Fruit fly (Drosophila melanogaster) whole organism: ENCODE data around the gene kst.

Source experiments
- CG8478 ChIP-seq: fragments of >200 bp; optimal IDR thresholded peaks from 2 replicates; lab custom pipeline; 2018; ENCODE audit warnings: inconsistent platforms
- Dll ChIP-seq: fragments of >200 bp; optimal IDR thresholded peaks from 2 replicates; lab custom pipeline; 2017
- EcR ChIP-seq, 2 experiments: fragments of >200 bp; optimal IDR thresholded peaks; 2 replicates each; lab custom pipeline; 2017; ENCODE audit warnings: missing biosample characterization in 2 of 2, missing genetic modification characterization in 2 of 2, missing genetic modification reagents in 2 of 2
- pan ChIP-seq: fragments of >200 bp; optimal IDR thresholded peaks from 2 replicates; lab custom pipeline; 2017
- psq ChIP-seq: fragments of >200 bp; optimal IDR thresholded peaks from 2 replicates; lab custom pipeline; 2017
- usp ChIP-seq: fragments of >200 bp; optimal IDR thresholded peaks from 2 replicates; lab custom pipeline; 2017; ENCODE audit warnings: missing biosample characterization, missing genetic modification characterization, mixed read lengths

DNA sequence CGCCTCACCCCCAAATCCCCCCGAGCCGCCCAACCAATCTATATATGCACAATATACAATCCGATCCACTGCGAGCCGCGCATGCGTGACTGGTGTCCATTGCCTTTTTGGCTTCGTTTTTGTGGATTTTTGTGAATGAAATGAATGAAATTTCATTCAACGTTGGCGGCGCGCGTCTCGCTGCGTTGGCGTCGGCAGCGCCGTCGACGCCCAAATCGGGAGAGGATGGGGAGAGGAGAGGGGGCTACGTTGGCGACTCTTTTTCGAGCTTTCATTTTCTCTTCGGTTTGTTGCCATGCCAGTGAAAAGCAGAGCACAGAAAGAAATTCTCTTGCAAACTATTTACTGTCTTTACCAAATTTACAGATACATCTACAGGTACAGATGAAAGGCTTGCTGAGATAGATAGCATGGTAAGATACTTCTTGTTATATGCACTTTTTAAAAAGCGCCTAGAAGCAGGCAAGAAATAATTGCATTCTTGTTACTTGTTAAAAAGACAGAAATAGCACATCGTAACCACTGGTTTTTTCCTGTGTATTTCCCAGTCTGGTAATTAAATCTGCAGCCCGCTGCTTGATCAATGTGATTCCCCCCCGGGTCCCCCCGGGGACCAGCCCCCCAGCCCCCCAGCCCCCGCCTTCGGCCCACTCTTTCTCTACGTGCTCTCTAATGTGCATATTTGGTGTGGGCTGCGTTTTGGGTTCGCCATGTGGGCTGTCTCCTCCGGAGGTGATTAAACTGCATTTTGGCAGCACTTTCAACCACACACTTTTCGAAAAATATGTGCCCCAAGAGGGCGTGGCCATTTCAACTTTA is 43.8 kb downstream of the kst start:
- TF ChIP-seq CG8478 (lab: Kevin White, UChicago) (no peak), Dll (lab: Kevin White, UChicago) (no peak), EcR (GFP tag; optimal IDR thresholded peaks at IDR 0.05; lab: Kevin White, UChicago) (no peak), usp (GFP tag; lab: Kevin White, UChicago) (no peak), psq (lab: Kevin White, UChicago) (no peak), pan (lab: Kevin White, UChicago) (no peak)
